Worm (Caenorhabditis elegans) whole organism, L1 larva: ENCODE data around the gene ccm-3.

ENCODE experiments used
- ceh-8 ChIP-seq: fragments of 200-800 bp; sonication (Bioruptor generic); optimal IDR thresholded peaks from 2 replicates; lab custom pipeline; 2018; ENCODE audit warnings: mild to moderate bottlenecking, missing genetic modification characterization, moderate library complexity, missing compliant biosample characterization
- lsy-2 ChIP-seq, 2 experiments: fragments of 150-350 bp; optimal IDR thresholded peaks; 2 replicates each; lab custom pipeline; 2014; ENCODE audit warnings: missing biosample characterization in 2 of 2, missing genetic modification characterization in 2 of 2
- mep-1 ChIP-seq: fragments of 150-350 bp; optimal IDR thresholded peaks from 2 replicates; lab custom pipeline; 2014; ENCODE audit warnings: missing biosample characterization, missing genetic modification characterization
- snpc-4 ChIP-seq: fragments of 150-350 bp; optimal IDR thresholded peaks from 2 replicates; lab custom pipeline; 2014; ENCODE audit warnings: missing biosample characterization, missing genetic modification characterization

ce11 chrII:10574177-10574576 lies 32.9 kb downstream of the ccm-3 start:
- TF ChIP-seq mep-1 (tag; lab: Kevin White, UChicago) (no peak), lsy-2 (tag; optimal IDR thresholded peaks at IDR 0.05; lab: Kevin White, UChicago) (no peak), snpc-4 (tag; lab: Kevin White, UChicago) (no peak), ceh-8 (GFP tag; lab: Kevin White, UChicago) (no peak)
